Worm (Caenorhabditis elegans) whole organism, L4 larva: ENCODE results near the gene ets-9.

Source experiments
- D1046.2 ChIP-seq: fragments of 200-800 bp; sonication (Bioruptor generic); IDR thresholded peaks from 2 replicates; pipeline ENCODE4 v1.3.6; 2022; ENCODE audit warnings: missing genetic modification characterization, missing compliant biosample characterization
- F26F4.8 ChIP-seq: fragments of 200-800 bp; sonication (Bioruptor generic); conservative IDR thresholded peaks from 2 replicates; pipeline ENCODE4 v1.3.6; 2022; ENCODE audit warnings: missing genetic modification characterization, missing compliant biosample characterization
- F37D6.2 ChIP-seq: sonication (generic microtip); optimal IDR thresholded peaks from 2 replicates; lab custom pipeline; 2016; ENCODE audit warnings: mild to moderate bottlenecking, missing genetic modification characterization, missing compliant biosample characterization
- F49E8.2 ChIP-seq: sonication (generic microtip); optimal IDR thresholded peaks from 2 replicates; lab custom pipeline; 2016; ENCODE audit warnings: missing compliant biosample characterization, mild to moderate bottlenecking, missing genetic modification characterization, borderline replicate concordance
- R02D3.7 ChIP-seq: fragments of 150-350 bp; sonication (generic microtip); optimal IDR thresholded peaks from 3 replicates; lab custom pipeline; 2014; ENCODE audit warnings: missing biosample characterization, missing genetic modification characterization
- Y5F2A.4 ChIP-seq: fragments of 200-800 bp; sonication (Bioruptor generic); optimal IDR thresholded peaks from 2 replicates; lab custom pipeline; 2018; ENCODE audit warnings: mild to moderate bottlenecking, missing genetic modification characterization, missing compliant biosample characterization
- ceh-20 ChIP-seq: fragments of 200-800 bp; sonication (Bioruptor generic); IDR thresholded peaks from 2 replicates; pipeline ENCODE4 v1.3.6; 2022; ENCODE audit warnings: missing genetic modification reagents, missing genetic modification characterization, missing compliant biosample characterization
- ceh-28 ChIP-seq: fragments of 150-350 bp; optimal IDR thresholded peaks from 2 replicates; lab custom pipeline; 2014; ENCODE audit warnings: missing biosample characterization, missing genetic modification reagents, missing genetic modification characterization
- ceh-32 ChIP-seq: sonication (generic microtip); optimal IDR thresholded peaks from 2 replicates; lab custom pipeline; 2016; ENCODE audit warnings: mild to moderate bottlenecking, missing genetic modification characterization, missing compliant biosample characterization; ENCODE audit not compliant: poor library complexity
- ceh-62 ChIP-seq: sonication (generic microtip); optimal IDR thresholded peaks from 2 replicates; lab custom pipeline; 2017; ENCODE audit warnings: missing biosample characterization, missing genetic modification characterization
- ces-1 ChIP-seq: fragments of 150-350 bp; sonication (generic microtip); optimal IDR thresholded peaks from 4 replicates; lab custom pipeline; 2014; ENCODE audit warnings: missing biosample characterization, missing genetic modification reagents, missing genetic modification characterization
- cey-2 ChIP-seq: sonication (generic microtip); optimal IDR thresholded peaks from 3 replicates; lab custom pipeline; 2017; ENCODE audit warnings: missing genetic modification characterization, mild to moderate bottlenecking, missing compliant biosample characterization, antibody characterized with exemption, borderline replicate concordance; ENCODE audit not compliant: insufficient read depth
- daf-16 ChIP-seq, 3 experiments: sonication (generic microtip); optimal IDR thresholded peaks; 2 replicates each; lab custom pipeline; 2016 to 2017; ENCODE audit warnings: missing genetic modification characterization in 3 of 3, missing genetic modification reagents in 3 of 3, mild to moderate bottlenecking in 2 of 3, missing compliant biosample characterization in 2 of 3, missing biosample characterization in 1 of 3, moderate library complexity in 1 of 3
- dmd-6 ChIP-seq: fragments of 200-800 bp; sonication (Bioruptor generic); IDR thresholded peaks from 2 replicates; pipeline ENCODE4 v1.3.6; 2022; ENCODE audit warnings: missing genetic modification reagents, missing genetic modification characterization, missing compliant biosample characterization
- dmd-8 ChIP-seq: fragments of 200-800 bp; sonication (Bioruptor generic); IDR thresholded peaks from 2 replicates; pipeline ENCODE4 v1.3.6; 2022; ENCODE audit warnings: missing genetic modification characterization, missing compliant biosample characterization
- duxl-1 ChIP-seq: sonication (generic microtip); optimal IDR thresholded peaks from 2 replicates; lab custom pipeline; 2016; ENCODE audit warnings: mild to moderate bottlenecking, missing genetic modification characterization, moderate library complexity, missing compliant biosample characterization; ENCODE audit not compliant: poor library complexity
- dve-1 ChIP-seq: sonication (generic microtip); optimal IDR thresholded peaks from 2 replicates; lab custom pipeline; 2017; ENCODE audit warnings: antibody characterized with exemption, mild to moderate bottlenecking, missing genetic modification characterization, missing compliant biosample characterization; ENCODE audit not compliant: insufficient read depth
- egl-43 ChIP-seq: fragments of 200-800 bp; sonication (Bioruptor generic); IDR thresholded peaks from 2 replicates; pipeline ENCODE4 v1.3.6; 2022; ENCODE audit warnings: missing genetic modification reagents, missing genetic modification characterization, missing compliant biosample characterization
- fos-1 ChIP-seq: fragments of 150-350 bp; optimal IDR thresholded peaks from 2 replicates; lab custom pipeline; 2014; ENCODE audit warnings: missing biosample characterization, missing genetic modification characterization
- hif-1 ChIP-seq, 2 experiments: sonication (generic microtip); optimal IDR thresholded peaks; 2 replicates each; lab custom pipeline; 2016 to 2017; ENCODE audit warnings: missing compliant biosample characterization in 2 of 2, missing genetic modification characterization in 2 of 2, missing genetic modification reagents in 2 of 2, missing genotype in 2 of 2, mild to moderate bottlenecking in 1 of 2
- hlh-11 ChIP-seq: fragments of 200-800 bp; sonication (Bioruptor generic); optimal IDR thresholded peaks from 2 replicates; lab custom pipeline; 2018; ENCODE audit warnings: mild to moderate bottlenecking, missing genetic modification characterization, missing compliant biosample characterization
- hmg-1.1 ChIP-seq: fragments of 200-800 bp; sonication (Bioruptor generic); IDR thresholded peaks from 2 replicates; pipeline ENCODE4 v1.3.6; 2022; ENCODE audit warnings: missing genetic modification reagents, missing genetic modification characterization, missing compliant biosample characterization
- jun-1 ChIP-seq: fragments of 150-350 bp; optimal IDR thresholded peaks from 2 replicates; lab custom pipeline; 2014; ENCODE audit warnings: missing biosample characterization, missing genetic modification reagents, missing genetic modification characterization
- lin-1 ChIP-seq: fragments of 200-800 bp; sonication (Bioruptor generic); IDR thresholded peaks from 2 replicates; pipeline ENCODE4 v1.3.6; 2022; ENCODE audit warnings: missing genetic modification reagents, missing genetic modification characterization, missing compliant biosample characterization
- lin-13 ChIP-seq: fragments of 150-350 bp; optimal IDR thresholded peaks from 2 replicates; lab custom pipeline; 2014; ENCODE audit warnings: missing biosample characterization, missing genetic modification reagents, missing genetic modification characterization
- lin-15B ChIP-seq: fragments of 150-350 bp; sonication (generic microtip); optimal IDR thresholded peaks from 3 replicates; lab custom pipeline; 2014; ENCODE audit warnings: missing biosample characterization, missing genetic modification characterization
- lsy-2 ChIP-seq, 2 experiments: fragments of 150-350 bp in 1 of 2; sonication (generic microtip) in 1 of 2; optimal IDR thresholded peaks; 2 replicates each; lab custom pipeline; 2014 to 2017; ENCODE audit warnings: missing biosample characterization in 2 of 2, missing genetic modification characterization in 2 of 2
- madf-5 ChIP-seq, 2 experiments: fragments of 200-800 bp; sonication (Bioruptor generic); IDR thresholded peaks; 2 replicates each; pipeline ENCODE4 v1.3.6; 2022; ENCODE audit warnings: missing compliant biosample characterization in 2 of 2, missing genetic modification characterization in 2 of 2
- madf-9 ChIP-seq: fragments of 200-800 bp; sonication (Bioruptor generic); conservative IDR thresholded peaks from 2 replicates; pipeline ENCODE4 v1.3.6; 2022; ENCODE audit warnings: missing genetic modification reagents, missing genetic modification characterization, missing compliant biosample characterization
- mdl-1 ChIP-seq, 2 experiments: fragments of 150-350 bp in 1 of 2; sonication (generic microtip) in 1 of 2; optimal IDR thresholded peaks; 2 replicates each; lab custom pipeline; 2014 to 2017; ENCODE audit warnings: missing biosample characterization in 2 of 2, missing genetic modification characterization in 2 of 2
- mep-1 ChIP-seq: fragments of 150-350 bp; sonication (generic microtip); optimal IDR thresholded peaks from 3 replicates; lab custom pipeline; 2014; ENCODE audit warnings: missing biosample characterization, missing genetic modification characterization
- nhr-111 ChIP-seq: fragments of 200-800 bp; sonication (Bioruptor generic); optimal IDR thresholded peaks from 2 replicates; lab custom pipeline; 2018; ENCODE audit warnings: mild to moderate bottlenecking, missing genetic modification characterization, missing compliant biosample characterization
- nhr-41 ChIP-seq: fragments of 200-800 bp; sonication (Bioruptor generic); IDR thresholded peaks from 2 replicates; pipeline ENCODE4 v1.3.6; 2022; ENCODE audit warnings: missing genetic modification reagents, missing genetic modification characterization, missing compliant biosample characterization
- nhr-42 ChIP-seq: fragments of 200-800 bp; sonication (Bioruptor generic); IDR thresholded peaks from 2 replicates; pipeline ENCODE4 v1.3.6; 2022; ENCODE audit warnings: missing genetic modification characterization, missing compliant biosample characterization
- nhr-48 ChIP-seq: sonication (generic microtip); optimal IDR thresholded peaks from 2 replicates; lab custom pipeline; 2016; ENCODE audit warnings: mild to moderate bottlenecking, missing genetic modification characterization, missing compliant biosample characterization
- pha-4 ChIP-seq, 2 experiments: fragments of 150-350 bp in 1 of 2; fragments of 200-800 bp in 1 of 2; sonication (Bioruptor generic) in 1 of 2; IDR thresholded peaks in 1 of 2; optimal IDR thresholded peaks in 1 of 2; 2 replicates each; pipeline versions ENCODE4 v1.3.6 to Lab custom; 2014 to 2022; ENCODE audit warnings: missing genetic modification characterization in 2 of 2, missing genetic modification reagents in 2 of 2, missing biosample characterization in 1 of 2, missing compliant biosample characterization in 1 of 2
- php-3 ChIP-seq: fragments of 200-800 bp; sonication (Bioruptor generic); IDR thresholded peaks from 2 replicates; pipeline ENCODE4 v1.3.6; 2022; ENCODE audit warnings: missing genetic modification reagents, missing genetic modification characterization, missing compliant biosample characterization
- rbr-2 ChIP-seq: sonication (generic microtip); optimal IDR thresholded peaks from 2 replicates; lab custom pipeline; 2016; ENCODE audit warnings: missing genotype, missing genetic modification characterization, missing compliant biosample characterization
- sdz-12 ChIP-seq: fragments of 200-800 bp; sonication (Bioruptor generic); optimal IDR thresholded peaks from 2 replicates; lab custom pipeline; 2018; ENCODE audit warnings: mild to moderate bottlenecking, missing genetic modification characterization, missing compliant biosample characterization
- set-16 ChIP-seq: fragments of 200-800 bp; sonication (Bioruptor generic); IDR thresholded peaks from 2 replicates; pipeline ENCODE4 v1.3.6; 2022; ENCODE audit warnings: missing genetic modification reagents, missing genetic modification characterization, missing compliant biosample characterization
- snpc-1.2 ChIP-seq: fragments of 200-800 bp; sonication (Bioruptor generic); IDR thresholded peaks from 2 replicates; pipeline ENCODE4 v1.3.6; 2022; ENCODE audit warnings: missing genetic modification reagents, missing genetic modification characterization, missing compliant biosample characterization
- unc-39 ChIP-seq: sonication (generic microtip); optimal IDR thresholded peaks from 2 replicates; lab custom pipeline; 2017; ENCODE audit warnings: missing biosample characterization, missing genetic modification characterization
- unc-62 ChIP-seq, 3 experiments: fragments of 150-350 bp in 1 of 3; sonication (generic microtip); optimal IDR thresholded peaks in 2 of 3; peaks in 1 of 3; 1 replicate in 1 of 3; 2 replicates in 2 of 3; lab custom pipeline; 2014 to 2017; ENCODE audit warnings: missing biosample characterization in 3 of 3, missing genetic modification characterization in 3 of 3, missing genetic modification reagents in 3 of 3, missing genotype in 1 of 3
- zag-1 ChIP-seq: fragments of 150-350 bp; optimal IDR thresholded peaks from 2 replicates; lab custom pipeline; 2014; ENCODE audit warnings: missing biosample characterization, missing genetic modification characterization
- ztf-7 ChIP-seq: fragments of 150-350 bp; optimal IDR thresholded peaks from 2 replicates; lab custom pipeline; 2014; ENCODE audit warnings: missing biosample characterization, missing genetic modification characterization

ets-9 gene

DNA sequence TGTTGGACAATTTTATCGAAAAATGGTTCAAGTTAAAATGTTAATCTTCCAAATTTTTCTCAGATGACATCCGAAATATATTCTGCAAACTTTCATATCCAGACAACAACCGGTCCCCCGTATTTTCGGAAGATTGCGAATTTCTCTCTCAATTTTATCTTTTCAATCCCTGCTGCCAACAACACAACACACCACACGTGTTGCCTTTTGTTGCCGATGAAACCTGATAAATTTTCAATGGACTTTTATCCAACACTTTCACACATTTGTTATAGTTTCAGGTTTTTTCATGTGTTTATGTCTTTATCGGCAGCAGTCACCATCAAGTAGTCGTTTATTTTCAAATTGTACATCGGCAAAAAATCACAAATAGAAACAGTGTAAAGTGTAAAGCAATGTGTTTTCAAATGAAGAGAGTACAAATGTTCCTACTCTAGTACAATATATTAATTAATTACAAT, 33.2 kb upstream of the ets-9 start (continued):
- TF ChIP-seq mdl-1 (tag; optimal IDR thresholded peaks at IDR 0.05; lab: Kevin White, UChicago) (peak in 1 of 2 experiments; percentile 73), ceh-28 (tag; lab: Kevin White, UChicago) (no peak), snpc-1.2 (no peak)

DNA sequence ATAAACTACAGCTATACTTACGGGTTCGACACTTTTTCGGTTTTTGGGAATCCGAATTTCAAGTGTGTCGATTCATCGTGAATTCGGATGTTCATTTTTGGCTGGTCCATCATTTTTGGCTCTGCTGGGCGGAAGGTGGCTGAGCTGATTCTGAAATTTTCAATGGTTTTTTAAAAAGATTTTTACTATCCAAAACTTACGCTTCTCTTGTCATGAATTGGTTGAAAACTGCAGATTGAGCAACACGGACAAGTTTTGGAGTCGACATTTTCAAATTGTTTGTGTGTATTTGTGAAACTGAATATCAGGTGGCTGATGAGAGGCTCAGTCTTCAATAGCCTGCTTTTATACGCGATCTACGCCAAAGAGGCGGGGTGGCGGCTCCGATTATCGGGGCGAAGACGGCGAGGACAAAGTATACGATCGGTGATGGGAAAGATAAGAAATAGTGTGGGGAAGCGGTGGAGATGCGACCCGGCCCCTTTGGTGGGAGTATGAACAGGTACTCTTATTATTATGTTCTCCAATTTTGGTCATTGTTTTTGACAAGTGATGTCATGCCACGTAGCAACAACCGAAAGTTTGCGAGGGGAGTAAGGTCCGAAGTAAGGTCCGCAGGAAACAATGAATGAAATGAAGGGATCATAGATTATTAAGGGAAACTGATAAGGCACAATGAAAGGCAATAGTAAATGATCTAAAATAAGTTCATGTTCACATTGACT, 32.5 kb upstream of the ets-9 start, which contains the start of gene F48D6.4:
F48D6.4 (minus strand) TSS at position 346 of the 725 bp plus-strand sequence.
- TF ChIP-seq set-16 (GFP tag; lab: Robert Waterston, UW) = 0 out of 2 replicates have a peak, but pooled peaks have one; percentile 16
- no peak for TF ChIP-seq zag-1
- TF ChIP-seq egl-43 (GFP tag; lab: Robert Waterston, UW) = no peak
- no peak for TF ChIP-seq lin-13 (GFP tag; lab: Kevin White, UChicago)
- TF ChIP-seq Y5F2A.4 (GFP tag; lab: Kevin White, UChicago) = no peak
- TF ChIP-seq ceh-32 (tag; lab: Kevin White, UChicago) = no peak
- no peak for TF ChIP-seq R02D3.7 (tag; lab: Kevin White, UChicago)
- no peak for TF ChIP-seq F26F4.8 (GFP tag; lab: Robert Waterston, UW)
- TF ChIP-seq jun-1 = no peak
- no peak for TF ChIP-seq cey-2 (tag; lab: Kevin White, UChicago)
- no peak for TF ChIP-seq ceh-62 (tag; lab: Kevin White, UChicago)
- TF ChIP-seq hmg-1.1 (GFP tag; lab: Robert Waterston, UW) = no peak
- peak in 1 of 2 experiments; percentile 34 for TF ChIP-seq hif-1 (tag; optimal IDR thresholded peaks at IDR 0.05; lab: Kevin White, UChicago)
- no peak for TF ChIP-seq ztf-7 (tag; lab: Kevin White, UChicago)
- no peak for TF ChIP-seq nhr-42 (GFP tag; lab: Robert Waterston, UW)
- no peak for TF ChIP-seq ces-1 (GFP tag; lab: Kevin White, UChicago)
- no peak for TF ChIP-seq madf-5 (GFP tag; IDR thresholded peaks at IDR 0.05; lab: Robert Waterston, UW)
- no peak for TF ChIP-seq rbr-2 (tag; lab: Kevin White, UChicago)
- no peak for TF ChIP-seq pha-4 (GFP tag; IDR thresholded peaks at IDR 0.05; lab: Robert Waterston, UW)
- TF ChIP-seq pha-4 (tag; optimal IDR thresholded peaks at IDR 0.05; lab: Kevin White, UChicago) = no peak
- no peak for TF ChIP-seq lin-1 (GFP tag; lab: Robert Waterston, UW)
- no peak for TF ChIP-seq madf-9
- TF ChIP-seq sdz-12 = no peak
- no peak for TF ChIP-seq F37D6.2
- no peak for TF ChIP-seq duxl-1 (tag; lab: Kevin White, UChicago)
- TF ChIP-seq unc-39 (tag; lab: Kevin White, UChicago) = no peak
- no peak for TF ChIP-seq fos-1 (tag; lab: Kevin White, UChicago)
- peak; percentile 50; the same call in 1 of the 2 replicates for TF ChIP-seq php-3
- TF ChIP-seq ceh-20 (GFP tag; lab: Robert Waterston, UW) = no peak
- no peak for TF ChIP-seq D1046.2
- peak; percentile 53 for TF ChIP-seq hlh-11 (tag; lab: Kevin White, UChicago)
- TF ChIP-seq nhr-48 (tag; lab: Kevin White, UChicago) = no peak
- no peak for TF ChIP-seq lin-15B (tag; lab: Kevin White, UChicago)
- TF ChIP-seq lsy-2 (tag; optimal IDR thresholded peaks at IDR 0.05; lab: Kevin White, UChicago) = no peak
- TF ChIP-seq unc-62 (GFP tag; optimal IDR thresholded peaks at IDR 0.05 in 1 of 2; lab: Kevin White, UChicago) = peak in 1 of 2 experiments; percentile 42
- no peak for TF ChIP-seq unc-62 (tag; optimal IDR thresholded peaks at IDR 0.05; lab: Kevin White, UChicago)
- TF ChIP-seq daf-16 (GFP tag; optimal IDR thresholded peaks at IDR 0.05; lab: Kevin White, UChicago) = no peak
- peak; percentile 61 for TF ChIP-seq daf-16 (tag; optimal IDR thresholded peaks at IDR 0.05; lab: Kevin White, UChicago)
- TF ChIP-seq dmd-6 (GFP tag; lab: Robert Waterston, UW) = no peak; the same call in 1 of the 2 replicates
- no peak for TF ChIP-seq mep-1 (tag; lab: Kevin White, UChicago)
- no peak for TF ChIP-seq F49E8.2
- TF ChIP-seq nhr-41 = no peak
- peak; percentile 56 for TF ChIP-seq dve-1
- TF ChIP-seq nhr-111 (GFP tag; lab: Kevin White, UChicago) = no peak
- no peak for TF ChIP-seq dmd-8 (GFP tag; lab: Robert Waterston, UW)
